Worm (Caenorhabditis elegans): Measurements from ENCODE around the gene unc-82.
A peak's percentile ranks its signal among the peaks of the same experiment; 100 is the strongest.

unc-82 gene

DNA sequence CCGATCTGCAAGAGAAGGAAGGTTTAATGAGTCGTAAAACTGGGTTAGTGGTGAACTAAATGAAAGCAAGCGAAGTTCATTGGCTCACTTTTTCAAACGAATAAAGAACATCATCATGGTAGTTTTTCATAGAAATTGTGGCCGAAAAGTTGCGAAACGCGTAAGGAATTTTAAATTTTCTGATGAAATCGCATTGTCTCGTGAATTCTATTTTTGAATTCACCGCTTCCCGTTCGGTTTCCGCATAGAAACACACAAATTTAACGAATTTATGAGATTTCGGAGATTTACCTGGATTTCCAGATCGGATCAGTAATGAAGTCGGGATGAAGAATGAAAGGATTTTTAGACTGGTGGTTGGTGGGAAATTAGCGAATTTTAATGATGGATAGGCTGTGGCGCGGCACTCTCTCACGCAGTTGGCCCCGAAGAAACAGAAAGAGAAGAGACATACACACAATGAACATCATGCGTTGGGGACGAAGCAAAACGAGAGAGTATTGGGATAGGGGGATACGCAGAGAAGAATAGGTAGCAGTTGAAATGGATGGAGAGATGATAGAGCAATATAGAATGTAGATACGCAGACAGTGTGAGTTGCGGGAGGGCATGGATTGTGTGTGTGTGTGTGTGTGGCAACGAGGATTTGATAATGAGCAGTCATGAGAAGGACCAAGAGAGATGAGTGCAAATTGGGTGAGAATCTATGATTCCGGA lies 37.3 kb upstream of the unc-82 start (continued):
- TF ChIP-seq zfp-3 (GFP tag; conservative IDR thresholded peaks at IDR 0.05): no peak
- peak; percentile 46 for TF ChIP-seq mes-2 (tag; optimal IDR thresholded peaks at IDR 0.05; ENCODE audit: poor library complexity, severe bottlenecking)
- TF ChIP-seq Y75B8A.6 (GFP tag; IDR thresholded peaks at IDR 0.05): no peak
- TF ChIP-seq Y48G9A.11 (GFP tag; IDR thresholded peaks at IDR 0.05): no peak
- TF ChIP-seq nhr-10 (tag; optimal IDR thresholded peaks at IDR 0.05): no peak
- no peak for TF ChIP-seq spr-3 (GFP tag; optimal IDR thresholded peaks at IDR 0.05)
- TF ChIP-seq spr-1 (tag; optimal IDR thresholded peaks at IDR 0.05): no peak
- TF ChIP-seq daf-8 (GFP tag; IDR thresholded peaks at IDR 0.05): no peak
- TF ChIP-seq attf-4 (tag; optimal IDR thresholded peaks at IDR 0.05): no peak
- peak; percentile 49 to 62 for TF ChIP-seq lsy-2 (tag; optimal IDR thresholded peaks at IDR 0.05)
- TF ChIP-seq hlh-11 (tag; optimal IDR thresholded peaks at IDR 0.05): peak; percentile 65
- TF ChIP-seq nhr-28 (tag; optimal IDR thresholded peaks at IDR 0.05): peak; percentile 33
- TF ChIP-seq snpc-4 (tag; optimal IDR thresholded peaks at IDR 0.05): no peak
- TF ChIP-seq lin-39 (tag; optimal IDR thresholded peaks at IDR 0.05): no peak
- 0 out of 2 replicates have a peak, but pooled peaks have one; percentile 19 for TF ChIP-seq T26A8.4 (GFP tag; IDR thresholded peaks at IDR 0.05)
- no peak for TF ChIP-seq unc-130 (GFP tag; optimal IDR thresholded peaks at IDR 0.05)
- peak; percentile 43 for TF ChIP-seq rbr-2 (tag; optimal IDR thresholded peaks at IDR 0.05)
- TF ChIP-seq pqm-1 (tag; optimal IDR thresholded peaks at IDR 0.05): no peak
- TF ChIP-seq ceh-62 (tag; optimal IDR thresholded peaks at IDR 0.05): no peak
- peak; percentile 82 for TF ChIP-seq hlh-30 (tag; optimal IDR thresholded peaks at IDR 0.05; ENCODE audit: insufficient read depth)
- no peak for TF ChIP-seq ces-1 (GFP tag; optimal IDR thresholded peaks at IDR 0.05)
- TF ChIP-seq aha-1 (tag): peak; percentile 98
- TF ChIP-seq ctbp-1 (GFP tag; IDR thresholded peaks at IDR 0.05): no peak
- no peak for TF ChIP-seq Y105C5A.15 (GFP tag; IDR thresholded peaks at IDR 0.05)
- no peak for TF ChIP-seq snpc-1.2 (GFP tag; IDR thresholded peaks at IDR 0.05)
- no peak for TF ChIP-seq T20F7.1 (GFP tag; optimal IDR thresholded peaks at IDR 0.05)
- no peak for TF ChIP-seq daf-19 (GFP tag; conservative IDR thresholded peaks at IDR 0.05)
- TF ChIP-seq F10B5.3 (tag; optimal IDR thresholded peaks at IDR 0.05): no peak
- TF ChIP-seq daf-16 (GFP tag; optimal IDR thresholded peaks at IDR 0.05): peak in 1 of 2 experiments; percentile 6
- no peak for TF ChIP-seq daf-16 (tag; optimal IDR thresholded peaks at IDR 0.05)
- no peak for TF ChIP-seq nhr-25 (tag; optimal IDR thresholded peaks at IDR 0.05; ENCODE audit: borderline replicate concordance, insufficient read depth)
- no peak for TF ChIP-seq lir-3 (tag; optimal IDR thresholded peaks at IDR 0.05)
- TF ChIP-seq madf-5 (GFP tag; IDR thresholded peaks at IDR 0.05): no peak
- TF ChIP-seq egl-27 (tag; optimal IDR thresholded peaks at IDR 0.05): no peak
- no peak for TF ChIP-seq nhr-102 (tag; optimal IDR thresholded peaks at IDR 0.05)

- TF ChIP-seq ZK337.2 (GFP tag; IDR thresholded peaks at IDR 0.05) (no peak), set-16 (GFP tag; IDR thresholded peaks at IDR 0.05) (no peak), nhr-11 (tag; optimal IDR thresholded peaks at IDR 0.05) (no peak), saeg-2 (GFP tag; IDR thresholded peaks at IDR 0.05) (no peak), rbr-2 (tag; optimal IDR thresholded peaks at IDR 0.05) (no peak), daf-12 (tag; optimal IDR thresholded peaks at IDR 0.05) (no peak), lin-38 (GFP tag; IDR thresholded peaks at IDR 0.05) (no peak), nhr-76 (tag; optimal IDR thresholded peaks at IDR 0.05) (no peak), snpc-1.2 (GFP tag; IDR thresholded peaks at IDR 0.05) (no peak)
Observed at ce11 chrIV:7388843-7389242, 35.5 kb upstream of the unc-82 start, which contains the start of gene mob-3. mob-3 (minus strand) TSS chrIV:7388943.
